Worm (Caenorhabditis elegans): ENCODE results near the gene Y54G2A.77.
"Not testable (repeated sequence)": the region's sequence is repeated elsewhere in the genome, so short reads cannot be mapped to it uniquely, and the experiment has no call there.

Y54G2A.77 gene

DNA sequence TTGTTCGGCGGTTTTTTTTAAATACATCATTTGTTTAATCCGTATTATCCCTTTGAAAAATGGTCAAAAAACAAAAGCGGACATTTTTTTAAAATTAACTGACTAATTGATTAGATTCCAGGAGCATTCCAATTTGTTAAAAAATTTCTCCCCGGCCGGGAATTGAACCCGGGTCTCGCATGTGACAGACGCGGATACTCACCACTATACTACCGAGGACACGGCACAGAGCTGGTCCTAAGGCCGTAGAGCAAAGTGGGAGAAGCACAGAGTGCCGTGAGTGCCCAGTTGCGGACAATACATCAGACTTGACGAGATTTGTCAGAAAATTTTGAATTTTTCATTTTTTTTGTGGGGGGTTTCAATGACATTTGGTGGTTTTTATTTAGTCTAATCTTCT lies 38.5 kb downstream of the Y54G2A.77 start:
- TF ChIP-seq tbx-8 (GFP tag; optimal IDR thresholded peaks at IDR 0.05), result no peak
- TF ChIP-seq unc-39 (tag; optimal IDR thresholded peaks at IDR 0.05), result no peak
- TF ChIP-seq bed-3 (GFP tag; optimal IDR thresholded peaks at IDR 0.05), result peak; percentile 13
- no peak for TF ChIP-seq mab-5 (tag; optimal IDR thresholded peaks at IDR 0.05)
- TF ChIP-seq ces-1 (GFP tag; optimal IDR thresholded peaks at IDR 0.05), result no peak
- TF ChIP-seq ham-2 (GFP tag; optimal IDR thresholded peaks at IDR 0.05), result no peak
- TF ChIP-seq drap-1 (GFP tag; optimal IDR thresholded peaks at IDR 0.05), result peak; percentile 18
- no peak for TF ChIP-seq elt-1 (tag; optimal IDR thresholded peaks at IDR 0.05; ENCODE audit: borderline replicate concordance, insufficient read depth)
- no peak for TF ChIP-seq ceh-43 (GFP tag; optimal IDR thresholded peaks at IDR 0.05)
- TF ChIP-seq cnd-1 (tag; optimal IDR thresholded peaks at IDR 0.05), result peak; percentile 33
- no peak for TF ChIP-seq lsy-2 (tag; optimal IDR thresholded peaks at IDR 0.05)
- no peak for TF ChIP-seq hlh-1 (tag; optimal IDR thresholded peaks at IDR 0.05)
- no peak for TF ChIP-seq blmp-1 (tag; optimal IDR thresholded peaks at IDR 0.05)
- TF ChIP-seq snpc-4 (tag; optimal IDR thresholded peaks at IDR 0.05), result no peak
- no peak for TF ChIP-seq elt-3 (tag; optimal IDR thresholded peaks at IDR 0.05)
- TF ChIP-seq unc-62 (GFP tag; optimal IDR thresholded peaks at IDR 0.05), result no peak
- no peak for TF ChIP-seq nhr-28 (tag; optimal IDR thresholded peaks at IDR 0.05)
- no peak for TF ChIP-seq nhr-237 (tag; optimal IDR thresholded peaks at IDR 0.05)
- TF ChIP-seq ceh-83 (GFP tag; optimal IDR thresholded peaks at IDR 0.05), result peak; percentile 38
- TF ChIP-seq pha-4 (tag; optimal IDR thresholded peaks at IDR 0.05), result no peak
- TF ChIP-seq sem-2 (GFP tag; optimal IDR thresholded peaks at IDR 0.05), result no peak
- no peak for TF ChIP-seq lin-13 (tag; optimal IDR thresholded peaks at IDR 0.05)
- no peak for TF ChIP-seq M03D4.4 (tag; optimal IDR thresholded peaks at IDR 0.05)
- TF ChIP-seq unc-120 (tag; optimal IDR thresholded peaks at IDR 0.05; ENCODE audit: poor library complexity, severe bottlenecking), result peak; percentile 24
- TF ChIP-seq ceh-39 (tag; optimal IDR thresholded peaks at IDR 0.05), result no peak
- no peak for TF ChIP-seq nhr-76 (tag; optimal IDR thresholded peaks at IDR 0.05)
- no peak for TF ChIP-seq mep-1 (tag; optimal IDR thresholded peaks at IDR 0.05)
- TF ChIP-seq lin-32 (GFP tag; optimal IDR thresholded peaks at IDR 0.05), result no peak
- TF ChIP-seq ztf-11 (tag; optimal IDR thresholded peaks at IDR 0.05), result no peak
- peak; percentile 29 for TF ChIP-seq sptf-1 (tag; optimal IDR thresholded peaks at IDR 0.05)
- no peak for TF ChIP-seq mls-2 (tag; optimal IDR thresholded peaks at IDR 0.05)
- no peak for TF ChIP-seq flh-1 (GFP tag; optimal IDR thresholded peaks at IDR 0.05)
- no peak for TF ChIP-seq nhr-12 (tag; optimal IDR thresholded peaks at IDR 0.05)

DNA sequence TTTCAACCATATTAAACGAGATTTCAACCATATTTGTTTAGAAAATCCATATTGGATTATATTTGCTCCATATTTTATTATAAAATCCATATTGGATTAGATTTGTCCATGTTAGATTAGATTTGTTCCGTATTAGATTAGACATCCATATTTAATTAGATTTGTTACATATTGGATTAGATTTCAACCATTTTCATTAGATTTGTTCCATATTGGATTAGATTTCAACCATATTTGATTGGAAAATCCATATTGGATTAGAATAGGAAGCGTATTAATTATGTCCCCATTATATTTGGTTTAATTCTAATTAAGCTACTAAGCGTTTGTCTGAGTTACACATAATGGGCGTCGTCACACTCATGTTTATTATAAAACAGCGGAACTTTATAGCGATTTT lies 39.1 kb downstream of the Y54G2A.77 start, which contains the start of gene Y54G2A.44:
Y54G2A.44 (plus strand) TSS at position 301 of the 400 bp plus-strand sequence.
- not testable (repeated sequence) for TF ChIP-seq nhr-28, nhr-237, nhr-12 (tag; optimal IDR thresholded peaks at IDR 0.05)

DNA sequence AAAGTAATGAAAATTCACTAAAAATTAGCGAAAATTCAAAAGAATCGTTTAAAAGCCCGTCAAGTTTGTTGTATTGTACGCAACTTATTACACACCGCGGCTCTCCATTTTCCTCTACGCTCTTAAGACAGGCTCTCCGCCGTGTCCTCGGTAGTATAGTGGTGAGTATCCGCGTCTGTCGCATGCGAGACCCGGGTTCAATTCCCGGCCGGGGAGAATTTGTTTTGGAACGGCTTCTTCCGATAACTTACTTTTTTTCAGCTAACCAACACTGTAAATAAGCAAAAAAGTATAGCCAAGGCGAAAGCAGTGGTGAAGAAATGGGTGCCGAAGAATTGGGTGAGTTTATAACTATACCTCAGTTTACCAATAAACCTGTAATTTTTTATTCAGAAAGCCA lies 39.7 kb downstream of the Y54G2A.77 start:
- TF ChIP-seq mls-2 (tag; optimal IDR thresholded peaks at IDR 0.05), result peak; percentile 28
- TF ChIP-seq cnd-1 (tag; optimal IDR thresholded peaks at IDR 0.05), result peak; percentile 42
- peak; percentile 25 for TF ChIP-seq unc-120 (tag; optimal IDR thresholded peaks at IDR 0.05; ENCODE audit: poor library complexity, severe bottlenecking)
- TF ChIP-seq sptf-1 (tag; optimal IDR thresholded peaks at IDR 0.05), result peak; percentile 51
- peak; percentile 56 for TF ChIP-seq M03D4.4 (tag; optimal IDR thresholded peaks at IDR 0.05)
- TF ChIP-seq snpc-4 (tag; optimal IDR thresholded peaks at IDR 0.05), result no peak
- TF ChIP-seq elt-1 (tag; optimal IDR thresholded peaks at IDR 0.05; ENCODE audit: borderline replicate concordance, insufficient read depth), result no peak
- no peak for TF ChIP-seq drap-1 (GFP tag; optimal IDR thresholded peaks at IDR 0.05)
- TF ChIP-seq sem-2 (GFP tag; optimal IDR thresholded peaks at IDR 0.05), result peak; percentile 39
- no peak for TF ChIP-seq bed-3 (GFP tag; optimal IDR thresholded peaks at IDR 0.05)
- TF ChIP-seq lin-32 (GFP tag; optimal IDR thresholded peaks at IDR 0.05), result peak; percentile 14
- no peak for TF ChIP-seq flh-1 (GFP tag; optimal IDR thresholded peaks at IDR 0.05)
- TF ChIP-seq ceh-43 (GFP tag; optimal IDR thresholded peaks at IDR 0.05), result peak; percentile 23
- peak; percentile 5 for TF ChIP-seq tbx-8 (GFP tag; optimal IDR thresholded peaks at IDR 0.05)
- peak; percentile 63 for TF ChIP-seq ceh-83 (GFP tag; optimal IDR thresholded peaks at IDR 0.05)
- no peak for TF ChIP-seq mab-5 (tag; optimal IDR thresholded peaks at IDR 0.05)

DNA sequence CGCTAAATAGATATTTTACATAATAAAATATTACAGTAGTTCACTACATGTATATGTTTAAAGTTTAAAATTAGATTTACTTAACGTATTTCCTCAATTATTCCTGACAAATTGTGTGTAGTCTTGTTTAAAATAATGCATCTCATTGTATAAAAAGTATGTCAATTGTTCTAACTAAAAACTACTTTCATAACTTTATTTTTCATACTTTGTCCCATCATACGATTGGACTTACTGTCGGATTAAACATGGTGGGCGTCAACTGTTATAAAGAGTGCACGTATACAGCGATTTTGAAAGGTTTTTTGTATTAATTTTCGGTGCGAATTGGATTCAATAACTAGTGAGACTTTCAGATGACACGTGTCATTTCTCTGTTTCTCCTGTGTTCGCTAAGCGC lies 41.2 kb downstream of the Y54G2A.77 start, which contains the start of gene Y54G2A.32:
Y54G2A.32 (plus strand) TSS at position 301 of the 400 bp plus-strand sequence.
- no peak for TF ChIP-seq bed-3 (GFP tag; optimal IDR thresholded peaks at IDR 0.05)
- TF ChIP-seq elt-3 (tag; optimal IDR thresholded peaks at IDR 0.05), result no peak
- TF ChIP-seq ceh-39 (tag; optimal IDR thresholded peaks at IDR 0.05), result no peak
- no peak for TF ChIP-seq lin-13 (tag; optimal IDR thresholded peaks at IDR 0.05)
- no peak for TF ChIP-seq ceh-83 (GFP tag; optimal IDR thresholded peaks at IDR 0.05)
- no peak for TF ChIP-seq unc-62 (GFP tag; optimal IDR thresholded peaks at IDR 0.05)
- no peak for TF ChIP-seq nhr-237 (tag; optimal IDR thresholded peaks at IDR 0.05)
- no peak for TF ChIP-seq ztf-11 (tag; optimal IDR thresholded peaks at IDR 0.05)
- TF ChIP-seq flh-1 (GFP tag; optimal IDR thresholded peaks at IDR 0.05), result no peak
- no peak for TF ChIP-seq nhr-12 (tag; optimal IDR thresholded peaks at IDR 0.05)
- TF ChIP-seq pha-4 (tag; optimal IDR thresholded peaks at IDR 0.05), result no peak
- TF ChIP-seq elt-1 (tag; optimal IDR thresholded peaks at IDR 0.05; ENCODE audit: borderline replicate concordance, insufficient read depth), result no peak
- TF ChIP-seq sptf-1 (tag; optimal IDR thresholded peaks at IDR 0.05), result no peak
- no peak for TF ChIP-seq M03D4.4 (tag; optimal IDR thresholded peaks at IDR 0.05)
- TF ChIP-seq nhr-76 (tag; optimal IDR thresholded peaks at IDR 0.05), result no peak
- TF ChIP-seq sem-2 (GFP tag; optimal IDR thresholded peaks at IDR 0.05), result no peak
- no peak for TF ChIP-seq hlh-1 (tag; optimal IDR thresholded peaks at IDR 0.05)
- TF ChIP-seq drap-1 (GFP tag; optimal IDR thresholded peaks at IDR 0.05), result no peak
- no peak for TF ChIP-seq mep-1 (tag; optimal IDR thresholded peaks at IDR 0.05)
- TF ChIP-seq tbx-8 (GFP tag; optimal IDR thresholded peaks at IDR 0.05), result no peak

Data from whole organism, mixed stage, embryonic.